Worm (Caenorhabditis elegans) whole organism, young adult: ENCODE data around the gene ram-5.

Experiments used
- C06A6.2 ChIP-seq: fragments of 200-800 bp; sonication (Bioruptor generic); conservative IDR thresholded peaks from 2 replicates; pipeline ENCODE4 v1.3.6; 2022; ENCODE audit warnings: missing genetic modification characterization, missing compliant biosample characterization
- F52B5.7 ChIP-seq: sonication (generic microtip); optimal IDR thresholded peaks from 2 replicates; lab custom pipeline; 2016; ENCODE audit warnings: mild to moderate bottlenecking, missing genetic modification characterization, missing compliant biosample characterization
- F57A8.1 ChIP-seq: fragments of 200-800 bp; sonication (Bioruptor generic); optimal IDR thresholded peaks from 2 replicates; lab custom pipeline; 2018; ENCODE audit warnings: mild to moderate bottlenecking, missing genetic modification characterization, moderate library complexity, missing compliant biosample characterization
- F57C9.4 ChIP-seq: sonication (generic microtip); optimal IDR thresholded peaks from 2 replicates; lab custom pipeline; 2017; ENCODE audit warnings: mild to moderate bottlenecking, missing genetic modification characterization, missing compliant biosample characterization
- K11D2.4 ChIP-seq: fragments of 200-800 bp; sonication (Bioruptor generic); IDR thresholded peaks from 2 replicates; pipeline ENCODE4 v1.3.6; 2022; ENCODE audit warnings: missing genetic modification reagents, missing genetic modification characterization, missing compliant biosample characterization
- Y53G8AR.9 ChIP-seq: fragments of 200-800 bp; sonication (Bioruptor generic); conservative IDR thresholded peaks from 2 replicates; pipeline ENCODE4 v1.3.6; 2022; ENCODE audit warnings: missing genetic modification reagents, missing genetic modification characterization, missing compliant biosample characterization
- Y56A3A.18 ChIP-seq: fragments of 200-800 bp; sonication (Bioruptor generic); IDR thresholded peaks from 2 replicates; pipeline ENCODE4 v1.3.6; 2022; ENCODE audit warnings: missing genetic modification reagents, missing genetic modification characterization, missing compliant biosample characterization
- Y95B8A.8 ChIP-seq: fragments of 200-800 bp; sonication (Bioruptor generic); IDR thresholded peaks from 2 replicates; pipeline ENCODE4 v1.3.6; 2022; ENCODE audit warnings: missing genetic modification reagents, missing genetic modification characterization, missing compliant biosample characterization
- ZK185.1 ChIP-seq: sonication (generic microtip); optimal IDR thresholded peaks from 2 replicates; lab custom pipeline; 2016; ENCODE audit warnings: mild to moderate bottlenecking, missing genetic modification characterization, missing compliant biosample characterization; ENCODE audit not compliant: poor library complexity, severe bottlenecking
- aptf-2 ChIP-seq: fragments of 200-800 bp; sonication (Bioruptor generic); conservative IDR thresholded peaks from 2 replicates; pipeline ENCODE4 v1.3.6; 2022; ENCODE audit warnings: missing genetic modification reagents, missing genetic modification characterization, missing compliant biosample characterization
- atf-7 ChIP-seq: sonication (generic microtip); optimal IDR thresholded peaks from 2 replicates; lab custom pipeline; 2017; ENCODE audit warnings: mild to moderate bottlenecking, missing genetic modification characterization, missing compliant biosample characterization
- ccch-3 ChIP-seq: fragments of 200-800 bp; sonication (Bioruptor generic); optimal IDR thresholded peaks from 2 replicates; lab custom pipeline; 2018; ENCODE audit warnings: mild to moderate bottlenecking, missing genetic modification characterization, missing compliant biosample characterization
- cebp-1 ChIP-seq, 2 experiments: fragments of 200-800 bp in 1 of 2; sonication (Bioruptor generic) in 1 of 2; sonication (generic microtip) in 1 of 2; IDR thresholded peaks in 1 of 2; optimal IDR thresholded peaks in 1 of 2; 2 replicates each; pipeline versions ENCODE4 v1.3.6 to Lab custom; 2017 to 2022; ENCODE audit warnings: missing compliant biosample characterization in 2 of 2, missing genetic modification characterization in 2 of 2, mild to moderate bottlenecking in 1 of 2, missing genetic modification reagents in 1 of 2, moderate library complexity in 1 of 2
- ceh-100 ChIP-seq: fragments of 200-800 bp; sonication (Bioruptor generic); IDR thresholded peaks from 2 replicates; pipeline ENCODE4 v1.3.6; 2022; ENCODE audit warnings: missing genetic modification reagents, missing genetic modification characterization, missing compliant biosample characterization
- ceh-27 ChIP-seq: fragments of 200-800 bp; sonication (Bioruptor generic); optimal IDR thresholded peaks from 2 replicates; lab custom pipeline; 2018; ENCODE audit warnings: mild to moderate bottlenecking, missing genetic modification characterization, moderate library complexity, missing compliant biosample characterization
- chd-7 ChIP-seq: sonication (generic microtip); optimal IDR thresholded peaks from 2 replicates; lab custom pipeline; 2016; ENCODE audit warnings: mild to moderate bottlenecking, missing genetic modification characterization, moderate library complexity, missing compliant biosample characterization
- dpff-1 ChIP-seq: sonication (generic microtip); optimal IDR thresholded peaks from 2 replicates; lab custom pipeline; 2017; ENCODE audit warnings: mild to moderate bottlenecking, missing genetic modification characterization, missing compliant biosample characterization
- dpl-1 ChIP-seq: fragments of 150-350 bp; optimal IDR thresholded peaks from 2 replicates; lab custom pipeline; 2014; ENCODE audit warnings: missing biosample characterization, missing genetic modification reagents, missing genetic modification characterization
- egl-18 ChIP-seq: fragments of 200-800 bp; sonication (Bioruptor generic); IDR thresholded peaks from 2 replicates; pipeline ENCODE4 v1.3.6; 2022; ENCODE audit warnings: missing genetic modification reagents, missing genetic modification characterization, missing compliant biosample characterization
- egrh-3 ChIP-seq: fragments of 200-800 bp; sonication (Bioruptor generic); IDR thresholded peaks from 2 replicates; pipeline ENCODE4 v1.3.6; 2022; ENCODE audit warnings: missing genetic modification reagents, missing genetic modification characterization, missing compliant biosample characterization
- hmg-1.2 ChIP-seq: fragments of 200-800 bp; sonication (Bioruptor generic); IDR thresholded peaks from 2 replicates; pipeline ENCODE4 v1.3.6; 2022; ENCODE audit warnings: missing genetic modification reagents, missing genetic modification characterization, missing compliant biosample characterization
- let-526 ChIP-seq: fragments of 200-800 bp; sonication (Bioruptor generic); IDR thresholded peaks from 2 replicates; pipeline ENCODE4 v1.3.6; 2022; ENCODE audit warnings: missing genetic modification reagents, missing genetic modification characterization, missing compliant biosample characterization
- lin-26 ChIP-seq: fragments of 200-800 bp; sonication (Bioruptor generic); IDR thresholded peaks from 2 replicates; pipeline ENCODE4 v1.3.6; 2022; ENCODE audit warnings: missing genetic modification reagents, missing genetic modification characterization, missing compliant biosample characterization
- lin-35 ChIP-seq, 3 experiments: fragments of 150-350 bp in 2 of 3; sonication (generic microtip) in 1 of 3; optimal IDR thresholded peaks; 2 replicates each; lab custom pipeline; 2014 to 2018; ENCODE audit warnings: missing biosample characterization in 3 of 3, missing genetic modification characterization in 3 of 3, missing genetic modification reagents in 3 of 3
- lin-40 ChIP-seq: sonication (generic microtip); optimal IDR thresholded peaks from 2 replicates; lab custom pipeline; 2016; ENCODE audit warnings: missing genetic modification characterization, mild to moderate bottlenecking, missing compliant biosample characterization, missing genotype, missing genetic modification reagents
- madf-6 ChIP-seq: fragments of 200-800 bp; sonication (Bioruptor generic); IDR thresholded peaks from 2 replicates; pipeline ENCODE4 v1.3.6; 2022; ENCODE audit warnings: missing genetic modification reagents, missing genetic modification characterization, missing compliant biosample characterization
- madf-8 ChIP-seq: fragments of 200-800 bp; sonication (Bioruptor generic); conservative IDR thresholded peaks from 2 replicates; pipeline ENCODE4 v1.3.6; 2022; ENCODE audit warnings: missing genetic modification reagents, missing genetic modification characterization, missing compliant biosample characterization
- mcd-1 ChIP-seq: fragments of 200-800 bp; sonication (Bioruptor generic); IDR thresholded peaks from 2 replicates; pipeline ENCODE4 v1.3.6; 2022; ENCODE audit warnings: missing genetic modification reagents, missing genetic modification characterization, missing compliant biosample characterization
- nhr-179 ChIP-seq: sonication (generic microtip); optimal IDR thresholded peaks from 2 replicates; lab custom pipeline; 2016; ENCODE audit warnings: mild to moderate bottlenecking, missing genetic modification characterization, missing compliant biosample characterization
- nhr-27 ChIP-seq: fragments of 200-800 bp; sonication (Bioruptor generic); optimal IDR thresholded peaks from 2 replicates; lab custom pipeline; 2018; ENCODE audit warnings: mild to moderate bottlenecking, missing genetic modification characterization, moderate library complexity, missing compliant biosample characterization
- nhr-80 ChIP-seq: sonication (generic microtip); optimal IDR thresholded peaks from 2 replicates; lab custom pipeline; 2016; ENCODE audit warnings: missing genetic modification characterization, missing compliant biosample characterization
- nhr-90 ChIP-seq: sonication (generic microtip); optimal IDR thresholded peaks from 2 replicates; lab custom pipeline; 2016; ENCODE audit warnings: missing genotype, mild to moderate bottlenecking, missing genetic modification characterization, missing compliant biosample characterization
- snpc-1.3 ChIP-seq: sonication (generic microtip); optimal IDR thresholded peaks from 2 replicates; lab custom pipeline; 2017; ENCODE audit warnings: missing genetic modification characterization, mild to moderate bottlenecking, missing compliant biosample characterization, antibody characterized with exemption, moderate library complexity, missing genotype, missing genetic modification reagents; ENCODE audit not compliant: insufficient read depth
- snpc-3.4 ChIP-seq: sonication (generic microtip); optimal IDR thresholded peaks from 2 replicates; lab custom pipeline; 2017; ENCODE audit warnings: missing genetic modification characterization, mild to moderate bottlenecking, missing compliant biosample characterization, antibody characterized with exemption, moderate library complexity, missing genotype, missing genetic modification reagents
- snpc-4 ChIP-seq, 5 experiments: fragments of 150-350 bp in 1 of 5; sonication (generic microtip) in 4 of 5; optimal IDR thresholded peaks; 2 replicates each; lab custom pipeline; 2014 to 2018; ENCODE audit warnings: missing genetic modification characterization in 5 of 5, missing biosample characterization in 3 of 5, antibody characterized with exemption in 2 of 5, mild to moderate bottlenecking in 2 of 5, missing compliant biosample characterization in 2 of 5, missing genotype in 2 of 5, moderate library complexity in 2 of 5, missing genetic modification reagents in 1 of 5
- somi-1 ChIP-seq: fragments of 200-800 bp; sonication (Bioruptor generic); optimal IDR thresholded peaks from 2 replicates; lab custom pipeline; 2018; ENCODE audit warnings: mild to moderate bottlenecking, missing genetic modification characterization, missing compliant biosample characterization
- tbp1 ChIP-seq: fragments of 200-800 bp; sonication (Bioruptor generic); optimal IDR thresholded peaks from 2 replicates; lab custom pipeline; 2018; ENCODE audit warnings: mild to moderate bottlenecking, missing genetic modification characterization, missing compliant biosample characterization
- unc-62 ChIP-seq: fragments of 150-350 bp; optimal IDR thresholded peaks from 2 replicates; lab custom pipeline; 2014; ENCODE audit warnings: missing biosample characterization, missing genetic modification reagents, missing genetic modification characterization
- xnd-1 ChIP-seq: sonication (generic microtip); optimal IDR thresholded peaks from 2 replicates; lab custom pipeline; 2016; ENCODE audit warnings: missing genotype, missing genetic modification reagents, missing genetic modification characterization, missing compliant biosample characterization
- zfh-2 ChIP-seq: fragments of 200-800 bp; sonication (Bioruptor generic); conservative IDR thresholded peaks from 2 replicates; pipeline ENCODE4 v1.3.6; 2022; ENCODE audit warnings: missing genetic modification reagents, missing genetic modification characterization, missing compliant biosample characterization
- ztf-22 ChIP-seq: fragments of 200-800 bp; sonication (Bioruptor generic); optimal IDR thresholded peaks from 2 replicates; lab custom pipeline; 2018; ENCODE audit warnings: mild to moderate bottlenecking, missing genetic modification characterization, moderate library complexity, missing compliant biosample characterization
- ztf-26 ChIP-seq: sonication (generic microtip); optimal IDR thresholded peaks from 2 replicates; lab custom pipeline; 2017; ENCODE audit warnings: missing genetic modification characterization, missing compliant biosample characterization
- ztf-6 ChIP-seq: fragments of 200-800 bp; sonication (Bioruptor generic); IDR thresholded peaks from 2 replicates; pipeline ENCODE4 v1.3.6; 2022; ENCODE audit warnings: missing genetic modification reagents, missing genetic modification characterization, missing compliant biosample characterization

The ram-5 gene

ce11 chrX:14505578-14506353 lies 44.2 kb upstream of the ram-5 start (continued):
- TF ChIP-seq ztf-26 (tag; lab: Kevin White, UChicago) = peak; percentile 18
- TF ChIP-seq nhr-80 (tag; lab: Kevin White, UChicago) = peak; percentile 92
- TF ChIP-seq dpl-1 (GFP tag; lab: Kevin White, UChicago) = no peak
- TF ChIP-seq hmg-1.2 = peak; percentile 20; the same call in 1 of the 2 replicates
- no peak for TF ChIP-seq F57A8.1 (GFP tag; lab: Kevin White, UChicago)
- TF ChIP-seq ZK185.1 = no peak
- 0 out of 2 replicates have a peak, but pooled peaks have one; percentile 32 for TF ChIP-seq madf-6
- TF ChIP-seq Y53G8AR.9 (GFP tag; lab: Robert Waterston, UW) = no peak
- TF ChIP-seq snpc-1.3 = no peak
- no peak for TF ChIP-seq K11D2.4 (GFP tag; lab: Robert Waterston, UW)
- no peak for TF ChIP-seq aptf-2
- TF ChIP-seq Y95B8A.8 = no peak
- peak; percentile 79 for TF ChIP-seq egrh-3 (GFP tag; lab: Robert Waterston, UW)
- peak; percentile 7 for TF ChIP-seq atf-7 (tag; lab: Kevin White, UChicago)
- peak; percentile 36; the same call in 1 of the 2 replicates for TF ChIP-seq lin-26
- TF ChIP-seq ztf-6 (GFP tag; lab: Robert Waterston, UW) = no peak
- peak; percentile 48 for TF ChIP-seq ztf-22 (GFP tag; lab: Kevin White, UChicago)
- no peak for TF ChIP-seq lin-35 (GFP tag; optimal IDR thresholded peaks at IDR 0.05; lab: Kevin White, UChicago)
- no peak for TF ChIP-seq unc-62 (GFP tag; lab: Kevin White, UChicago)
- no peak for TF ChIP-seq nhr-90 (tag; lab: Kevin White, UChicago)
- no peak for TF ChIP-seq F52B5.7 (tag; lab: Kevin White, UChicago)
- TF ChIP-seq snpc-3.4 = no peak
- no peak for TF ChIP-seq Y56A3A.18 (GFP tag; lab: Robert Waterston, UW)
- peak; percentile 16 for TF ChIP-seq tbp1 (GFP tag; lab: Kevin White, UChicago)
- no peak for TF ChIP-seq xnd-1 (tag; lab: Kevin White, UChicago)
- peak; percentile 52 for TF ChIP-seq chd-7
- no peak for TF ChIP-seq snpc-4 (GFP tag; optimal IDR thresholded peaks at IDR 0.05; lab: Kevin White, UChicago)
- TF ChIP-seq snpc-4 (tag; optimal IDR thresholded peaks at IDR 0.05; lab: Kevin White, UChicago) = peak in 1 of 4 experiments; percentile 45
- TF ChIP-seq nhr-27 (tag; lab: Kevin White, UChicago) = no peak
- peak; percentile 23; the same call in 1 of the 2 replicates for TF ChIP-seq let-526 (GFP tag; lab: Robert Waterston, UW)
- no peak for TF ChIP-seq dpff-1 (tag; lab: Kevin White, UChicago)
- no peak for TF ChIP-seq F57C9.4 (tag; lab: Kevin White, UChicago)
- TF ChIP-seq C06A6.2 (GFP tag; lab: Robert Waterston, UW) = no peak
- TF ChIP-seq cebp-1 (GFP tag; IDR thresholded peaks at IDR 0.05; lab: Robert Waterston, UW) = no peak
- peak; percentile 73 for TF ChIP-seq cebp-1 (tag; optimal IDR thresholded peaks at IDR 0.05; lab: Kevin White, UChicago)
- 0 out of 2 replicates have a peak, but pooled peaks have one; percentile 21 for TF ChIP-seq mcd-1 (GFP tag; lab: Robert Waterston, UW)
- TF ChIP-seq zfh-2 (GFP tag; lab: Robert Waterston, UW) = peak; percentile 98

- TF ChIP-seq Y56A3A.18 (GFP tag; lab: Robert Waterston, UW) (no peak), lin-26 (no peak), nhr-179 (no peak), ztf-26 (tag; lab: Kevin White, UChicago) (peak; percentile 60), K11D2.4 (GFP tag; lab: Robert Waterston, UW) (0 out of 2 replicates have a peak, but pooled peaks have one; percentile 27), egl-18 (GFP tag; lab: Robert Waterston, UW) (no peak), somi-1 (GFP tag; lab: Kevin White, UChicago) (peak; percentile 41), ccch-3 (GFP tag; lab: Kevin White, UChicago) (no peak), ceh-27 (peak; percentile 29), ceh-100 (GFP tag; lab: Robert Waterston, UW) (no peak), nhr-27 (tag; lab: Kevin White, UChicago) (no peak), lin-40 (tag; lab: Kevin White, UChicago) (peak; percentile 44), madf-8 (GFP tag; lab: Robert Waterston, UW) (no peak)
Observed at ce11 chrX:14507992-14508391, 42.0 kb upstream of the ram-5 start.
